Worm (Caenorhabditis elegans) whole organism, dauer: Measurements from ENCODE around the gene Y66D12A.24.

Experiments used
- unc-62 ChIP-seq: sonication (generic microtip); optimal IDR thresholded peaks from 2 replicates; lab custom pipeline; 2017; ENCODE audit warnings: missing biosample characterization, missing genetic modification reagents, missing genetic modification characterization

Y66D12A.24 gene

ce11 chrIII:11510120-11510519, 13.5 kb downstream of the Y66D12A.24 start:
- TF ChIP-seq unc-62 (GFP tag; lab: Kevin White, UChicago), result no peak

- TF ChIP-seq unc-62 (GFP tag; lab: Kevin White, UChicago), result no peak
Measured at ce11 chrIII:11510826-11511225, 14.2 kb downstream of the Y66D12A.24 start.

ce11 chrIII:11523504-11524025, 26.9 kb downstream of the Y66D12A.24 start, which contains the start of the genes Y66D12A.16 and such-1:
TSS of gene Y66D12A.16 (plus strand) at chrIII:11523554.
TSS of gene such-1 (minus strand) at chrIII:11523759.
- TF ChIP-seq unc-62 (GFP tag; lab: Kevin White, UChicago), result no peak

ce11 chrIII:11524073-11524472, 27.4 kb downstream of the Y66D12A.24 start:
- no peak for TF ChIP-seq unc-62 (GFP tag; lab: Kevin White, UChicago)

ce11 chrIII:11526396-11526795, 29.7 kb downstream of the Y66D12A.24 start, which contains the start of gene xpb-1:
TSS of gene xpb-1 (plus strand) at chrIII:11526657.
- TF ChIP-seq unc-62 (GFP tag; lab: Kevin White, UChicago), result no peak

ce11 chrIII:11534624-11535079, 38.0 kb downstream of the Y66D12A.24 start, which contains the start of gene nrps-1:
TSS of gene nrps-1 (plus strand) at chrIII:11534674.
- TF ChIP-seq unc-62 (GFP tag; lab: Kevin White, UChicago), result no peak

ce11 chrIII:11535453-11535852, 38.8 kb downstream of the Y66D12A.24 start:
- TF ChIP-seq unc-62 (GFP tag; lab: Kevin White, UChicago), result no peak

- TF ChIP-seq unc-62 (GFP tag; lab: Kevin White, UChicago), result no peak
Measured at ce11 chrIII:11544947-11545346, 48.3 kb downstream of the Y66D12A.24 start.

ce11 chrIII:11548070-11548469, 51.4 kb downstream of the Y66D12A.24 start, which contains the start of gene Y66D12A.13:
TSS of gene Y66D12A.13 (plus strand) at chrIII:11548370.
- TF ChIP-seq unc-62 (GFP tag; lab: Kevin White, UChicago), result no peak
